Fruit fly (Drosophila melanogaster) S2 (cell line): Measurements from ENCODE around the gene Nnf1b.

ENCODE experiments used
- CG8478 ChIP-seq: fragments of >200 bp; optimal IDR thresholded peaks from 2 replicates; lab custom pipeline; 2018
- CTCF ChIP-seq, 2 experiments: fragments of >200 bp; optimal IDR thresholded peaks; 2 replicates each; lab custom pipeline; 2018

Nnf1b gene

DNA sequence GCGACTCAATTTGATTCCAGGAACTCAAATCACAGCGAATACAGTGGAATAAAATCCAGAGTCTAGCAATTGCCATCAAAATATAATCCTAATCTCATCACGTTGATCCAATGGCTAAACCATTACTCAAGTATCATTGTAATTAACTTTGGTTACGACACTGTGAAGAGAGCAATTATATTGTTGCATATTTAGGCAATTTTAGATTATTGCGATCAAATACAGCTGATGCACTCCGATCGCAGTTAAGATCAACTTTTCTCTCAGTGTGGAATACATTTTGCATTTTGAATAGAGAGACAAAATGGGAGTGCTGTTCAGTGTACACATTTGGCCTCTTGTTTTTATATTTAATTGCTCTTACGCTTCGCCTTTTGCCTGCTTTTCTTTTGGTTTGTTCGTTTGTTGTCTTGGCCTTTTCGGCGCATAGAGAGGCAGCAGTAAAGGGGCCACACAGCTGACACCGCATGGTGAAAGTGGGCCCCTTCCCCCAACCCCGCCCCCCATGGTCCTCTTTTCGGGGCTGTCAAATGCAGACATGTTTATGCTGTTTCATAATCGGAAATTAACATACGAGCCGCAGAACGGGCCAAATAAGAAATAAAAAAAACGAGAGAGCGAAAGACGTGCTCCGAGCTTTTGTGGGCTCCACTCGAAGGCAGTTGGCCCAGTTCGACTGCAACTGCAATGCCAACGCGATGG lies 35.9 kb downstream of the Nnf1b start:
- TF ChIP-seq CTCF (optimal IDR thresholded peaks at IDR 0.05; lab: Kevin White, UChicago) (no peak), CG8478 (lab: Kevin White, UChicago) (no peak)

DNA sequence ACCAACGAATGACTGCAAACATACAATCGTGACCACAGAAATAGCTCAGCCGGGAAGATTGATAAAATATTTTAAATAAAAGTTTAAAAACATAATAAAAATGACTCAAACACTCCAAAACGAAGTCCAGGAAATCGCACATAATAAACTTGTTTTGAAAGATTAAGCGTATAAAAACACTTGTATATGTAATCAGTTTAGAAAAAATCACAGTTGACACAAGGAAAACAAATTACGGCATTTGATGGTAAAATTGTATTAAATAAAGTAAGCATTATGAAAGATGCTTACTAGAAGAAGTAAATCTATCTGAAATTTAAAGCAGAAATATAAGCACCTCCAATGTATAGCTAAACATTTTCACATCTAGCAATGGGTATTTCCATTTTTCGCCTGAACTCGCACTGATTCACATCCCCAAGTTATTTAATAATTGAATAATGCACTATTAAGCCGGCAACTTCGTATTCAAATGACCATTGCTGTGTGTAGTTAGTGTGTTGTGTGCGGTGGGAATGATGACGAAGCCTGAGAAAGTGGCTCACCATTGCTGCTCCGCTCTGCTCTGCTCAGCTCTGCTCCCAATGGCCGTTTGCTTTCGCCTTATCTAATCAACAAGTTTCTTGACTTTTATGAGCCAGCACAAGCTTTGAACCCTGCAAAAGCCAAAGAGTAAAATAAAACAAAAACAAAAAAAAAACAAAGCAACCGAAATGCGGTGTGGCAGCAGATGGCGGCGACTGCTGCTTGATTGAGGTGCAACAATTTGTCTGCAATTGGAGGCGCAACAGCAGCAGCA lies 37.0 kb downstream of the Nnf1b start:
- TF ChIP-seq CTCF (optimal IDR thresholded peaks at IDR 0.05; lab: Kevin White, UChicago) (no peak), CG8478 (lab: Kevin White, UChicago) (no peak)

DNA sequence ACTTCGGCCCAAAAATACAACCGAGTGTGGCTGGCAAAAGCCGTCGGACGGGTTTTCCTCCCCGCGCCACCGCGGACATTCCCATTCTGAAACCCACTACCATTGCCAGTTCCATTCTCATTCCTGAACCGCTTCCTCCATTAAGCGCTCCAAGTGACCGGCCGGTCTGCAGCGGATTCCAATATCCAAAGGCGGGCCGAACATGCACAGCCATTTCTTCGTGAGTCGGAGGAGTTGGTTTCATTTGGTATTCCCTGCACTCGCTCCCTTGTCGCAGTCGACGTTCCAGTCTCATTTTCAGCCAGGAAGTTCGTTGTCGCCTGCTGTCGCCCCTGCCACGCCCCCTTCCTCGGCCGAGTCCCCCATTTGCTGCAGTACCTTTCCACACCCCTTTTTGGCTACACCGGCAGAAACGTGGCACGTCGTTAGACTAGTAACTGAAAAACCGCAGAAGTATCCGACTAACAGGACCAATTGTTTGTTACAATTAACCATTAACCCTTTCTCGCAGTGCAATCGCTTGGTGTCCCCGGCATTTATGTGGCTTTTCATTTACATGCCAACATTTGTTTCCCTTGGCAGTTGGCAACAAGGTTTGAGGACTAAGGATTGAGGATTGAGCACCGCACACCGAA lies 37.7 kb downstream of the Nnf1b start:
- TF ChIP-seq CG8478 (lab: Kevin White, UChicago) (no peak), CTCF (optimal IDR thresholded peaks at IDR 0.05; lab: Kevin White, UChicago) (no peak)

DNA sequence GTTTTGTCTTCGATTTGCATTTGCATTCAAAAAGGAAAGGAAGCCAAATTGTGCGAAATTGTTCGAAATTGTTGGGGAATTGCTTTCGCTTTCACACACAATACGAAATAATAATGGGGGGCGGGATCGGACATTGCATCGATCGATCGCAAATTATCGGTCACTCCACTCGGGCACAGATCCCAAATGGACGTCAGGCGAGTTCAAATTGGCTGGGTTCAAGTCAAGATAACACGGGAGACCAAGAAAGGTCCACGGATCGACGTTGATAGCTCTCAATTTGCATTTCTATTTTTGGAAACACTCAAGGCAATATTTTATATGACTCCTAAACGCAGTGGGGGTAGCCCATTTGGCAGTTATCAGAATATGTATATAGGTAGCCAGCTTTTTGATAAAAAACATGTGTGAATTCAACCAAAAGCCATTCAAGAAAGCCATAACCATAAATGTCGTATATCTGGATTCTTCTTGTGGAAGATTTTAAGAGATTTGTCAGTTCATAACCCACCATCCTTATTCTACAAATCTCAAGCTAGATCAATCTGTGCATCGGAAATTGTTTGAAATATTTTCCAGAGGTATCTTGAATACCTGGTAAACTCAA lies 38.9 kb downstream of the Nnf1b start:
- TF ChIP-seq CTCF (optimal IDR thresholded peaks at IDR 0.05; lab: Kevin White, UChicago) (no peak), CG8478 (lab: Kevin White, UChicago) (no peak)

DNA sequence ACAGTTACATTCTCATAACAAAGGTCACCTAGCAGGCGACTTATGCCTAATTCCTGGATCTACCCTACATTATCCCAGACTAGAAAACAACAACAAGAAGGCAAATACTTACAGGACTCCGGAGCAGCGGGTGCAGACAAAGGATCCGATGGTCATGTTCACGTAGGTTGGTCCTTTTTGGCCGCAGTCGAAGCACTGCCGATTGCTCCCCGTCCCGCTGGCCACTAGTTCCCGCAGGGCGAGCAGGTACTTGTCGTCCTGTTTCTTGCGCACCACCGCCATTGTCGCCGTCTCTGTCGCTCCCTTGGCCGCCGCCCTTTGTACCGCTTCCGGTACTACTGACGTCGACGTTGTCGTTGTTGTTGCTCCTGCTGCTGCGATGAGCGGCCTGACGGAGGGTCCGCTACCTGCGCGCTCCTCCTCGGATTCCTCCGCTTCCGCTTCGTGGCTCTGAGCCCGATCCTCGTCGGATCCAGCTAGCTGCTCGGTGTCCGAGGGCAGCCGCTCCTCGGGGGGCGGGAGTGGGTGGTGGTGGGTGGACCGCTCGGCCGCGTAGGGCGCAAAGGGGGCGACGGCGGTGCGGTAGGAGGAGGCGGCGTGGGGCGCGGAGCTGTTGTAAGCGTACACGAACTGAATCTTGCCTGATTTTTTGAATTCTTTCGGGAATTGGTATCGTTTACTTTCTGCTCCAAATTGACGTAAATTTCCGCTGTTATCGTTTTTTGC lies 39.6 kb downstream of the Nnf1b start:
- TF ChIP-seq CTCF (optimal IDR thresholded peaks at IDR 0.05; lab: Kevin White, UChicago) (no peak), CG8478 (lab: Kevin White, UChicago) (no peak)

DNA sequence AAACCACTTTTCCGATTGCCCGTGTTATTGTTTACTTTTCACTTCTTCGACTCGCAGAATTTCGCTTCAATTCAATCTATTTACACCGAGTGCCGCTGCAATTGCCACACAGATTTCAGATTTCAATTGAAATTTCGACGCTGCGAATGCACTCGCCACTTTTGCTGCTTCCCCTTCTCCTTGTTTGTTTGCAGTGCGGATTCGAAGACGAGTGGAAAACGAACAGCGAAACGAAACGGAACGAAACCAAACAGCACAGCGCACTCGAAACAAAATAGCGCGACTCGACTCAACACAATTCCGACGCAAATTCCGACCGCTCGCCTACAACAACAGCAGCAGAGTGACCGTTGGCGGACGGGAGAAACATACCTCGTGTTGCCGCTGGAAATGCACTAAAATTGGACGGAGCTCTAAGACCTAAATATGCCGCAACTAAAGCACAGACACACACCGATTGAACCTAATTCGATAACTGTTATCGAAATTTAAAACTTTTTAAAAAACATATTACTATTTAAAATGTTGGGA lies 40.4 kb downstream of the Nnf1b start, which contains the start of gene drongo:
TSS of gene drongo (minus strand) at position 345 of the 531 bp plus-strand sequence.
- TF ChIP-seq CTCF (optimal IDR thresholded peaks at IDR 0.05; lab: Kevin White, UChicago) (peak; percentile 41 to 49), CG8478 (lab: Kevin White, UChicago) (no peak)

DNA sequence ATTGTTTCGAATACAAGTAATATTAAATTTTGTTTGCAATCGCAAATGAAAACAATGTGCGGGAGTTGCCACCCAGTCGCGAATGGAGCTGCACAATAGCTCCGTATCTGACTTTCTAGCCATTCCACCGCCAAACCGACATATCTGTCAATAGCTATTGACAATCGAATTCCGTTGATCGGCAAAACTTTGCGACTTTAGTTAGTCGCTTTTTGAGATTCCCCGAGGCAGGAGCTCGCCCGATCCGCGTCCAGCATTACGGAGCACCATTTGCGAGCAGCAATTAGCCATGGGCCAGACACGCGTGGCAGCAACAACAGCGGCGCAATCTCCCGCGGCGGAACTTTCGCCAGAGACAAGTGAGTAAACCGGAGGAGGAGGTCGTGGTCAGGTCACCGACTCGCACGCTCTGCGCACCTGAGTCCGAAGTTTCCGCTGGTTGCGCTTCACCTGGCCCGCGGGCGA lies 42.3 kb downstream of the Nnf1b start, which contains the start of the genes CG4291 and kraken:
TSS of gene CG4291 (minus strand) at position 84 of the 465 bp plus-strand sequence.
TSS of gene kraken (plus strand) at position 122 of the 465 bp plus-strand sequence.
- TF ChIP-seq CTCF (optimal IDR thresholded peaks at IDR 0.05; lab: Kevin White, UChicago), result peak in 1 of 2 experiments; percentile 39
- no peak for TF ChIP-seq CG8478 (lab: Kevin White, UChicago)

DNA sequence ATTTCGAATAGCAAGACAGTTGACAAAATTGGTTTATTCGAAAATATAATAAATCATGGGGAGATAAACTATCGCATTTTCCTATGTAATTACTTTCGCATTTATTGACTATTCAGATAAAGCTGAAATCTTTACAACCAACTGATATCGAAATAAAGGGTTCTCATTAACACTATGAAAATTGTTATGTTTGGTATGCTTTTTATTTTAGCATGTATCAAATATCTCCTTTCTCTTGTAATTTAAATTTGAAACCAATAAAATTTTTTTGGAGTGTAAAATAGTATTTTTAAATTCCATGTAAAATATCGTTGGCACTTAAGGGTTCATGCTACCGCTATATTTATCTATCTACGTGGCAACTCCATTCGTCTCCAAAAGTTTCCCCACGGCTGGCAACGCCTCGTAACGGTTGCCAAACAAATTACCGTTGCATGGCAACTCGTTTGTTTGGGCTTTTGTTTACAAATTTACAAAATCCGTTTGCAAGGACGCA lies 44.7 kb downstream of the Nnf1b start, which contains the start of gene CG13949:
TSS of gene CG13949 (plus strand) at position 286 of the 496 bp plus-strand sequence.
- TF ChIP-seq CTCF (optimal IDR thresholded peaks at IDR 0.05; lab: Kevin White, UChicago) (peak; percentile 59 to 78), CG8478 (lab: Kevin White, UChicago) (no peak)

DNA sequence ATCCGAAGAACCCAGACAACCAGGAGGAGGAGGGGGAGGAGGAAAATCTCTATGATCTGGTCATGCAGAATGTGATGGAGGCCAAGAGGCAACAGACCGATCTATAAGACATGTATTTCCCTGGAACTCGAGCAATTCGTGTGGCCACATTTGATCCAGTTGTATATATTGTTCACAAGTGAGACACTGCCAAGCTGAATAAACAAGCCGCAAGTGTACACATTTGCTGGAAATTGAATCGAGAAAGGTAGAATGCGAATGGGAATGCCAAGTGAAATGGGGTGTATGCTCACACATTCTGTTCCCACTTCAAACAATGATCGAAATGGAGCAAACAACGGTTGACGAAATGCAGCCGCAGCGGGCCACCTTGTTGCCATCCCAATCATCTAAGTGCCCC lies 45.6 kb downstream of the Nnf1b start:
- TF ChIP-seq CTCF (optimal IDR thresholded peaks at IDR 0.05; lab: Kevin White, UChicago), result no peak
- TF ChIP-seq CG8478 (lab: Kevin White, UChicago), result no peak

DNA sequence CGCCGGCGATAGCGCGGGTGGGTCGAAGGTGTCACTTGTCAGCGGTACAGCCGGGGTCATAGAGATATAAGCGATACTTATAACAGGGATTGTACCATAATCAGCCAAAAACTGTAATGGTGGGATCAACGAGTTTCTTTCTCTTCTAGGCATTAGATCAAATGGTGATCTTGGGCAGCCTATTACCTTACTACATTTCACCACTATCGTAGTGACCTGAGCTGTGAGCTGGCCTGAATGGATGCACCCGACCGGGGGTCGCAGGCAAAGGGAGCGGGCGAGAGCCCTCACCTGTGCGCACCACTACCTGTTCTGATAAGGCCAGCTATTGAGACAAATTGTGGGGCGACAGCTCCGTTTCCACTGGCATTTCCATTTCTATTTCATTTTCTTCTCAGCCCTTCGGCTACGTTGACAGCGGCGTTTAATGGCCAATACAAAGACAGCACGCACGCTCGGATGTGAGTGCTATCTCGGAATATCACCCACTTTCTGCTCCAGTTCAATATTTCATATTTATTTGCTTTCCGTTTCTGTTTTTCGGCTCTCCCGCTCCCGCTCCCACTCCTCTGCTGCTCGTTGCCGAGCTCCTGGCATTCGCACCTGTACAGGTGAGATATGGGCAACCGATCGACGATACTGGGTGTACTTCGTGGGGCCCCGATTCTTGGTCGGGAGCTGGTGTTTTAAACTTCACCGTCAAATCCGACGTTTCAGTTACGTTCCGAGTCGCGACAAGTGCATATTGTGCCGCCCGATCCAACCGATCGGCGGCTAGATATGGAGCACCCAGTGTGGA lies 46.5 kb downstream of the Nnf1b start:
- TF ChIP-seq CG8478 (lab: Kevin White, UChicago), result no peak
- peak in 1 of 2 experiments; percentile 1 for TF ChIP-seq CTCF (optimal IDR thresholded peaks at IDR 0.05; lab: Kevin White, UChicago)

DNA sequence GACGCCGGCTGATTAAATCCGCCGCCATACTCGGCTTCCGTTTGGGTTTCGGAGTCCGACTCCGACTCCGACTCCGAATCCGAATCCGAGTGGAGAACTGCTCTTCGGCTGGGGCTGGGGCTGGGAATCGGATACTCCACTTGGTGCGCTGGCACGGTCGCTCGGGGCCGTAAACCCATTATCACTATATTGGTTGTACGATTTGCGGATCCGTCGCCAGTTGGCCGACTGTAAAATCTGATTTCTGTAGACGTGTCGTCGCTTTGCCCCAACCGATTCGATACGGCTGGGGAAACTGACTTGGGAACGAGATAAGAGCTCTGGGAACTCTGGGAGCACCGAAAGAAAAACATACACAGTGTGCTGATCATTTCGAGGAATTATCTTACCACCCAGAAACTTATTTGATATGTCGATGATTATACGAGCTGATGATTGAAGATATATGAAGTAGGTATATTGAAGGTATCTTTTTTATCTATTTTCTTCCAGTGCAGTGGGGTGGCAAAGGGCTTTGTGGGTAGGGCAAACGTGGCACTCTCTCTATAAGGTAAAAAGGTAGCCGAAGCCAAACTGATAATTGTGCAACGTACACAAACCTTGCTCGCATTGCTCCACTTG lies 47.6 kb downstream of the Nnf1b start:
- TF ChIP-seq CTCF (optimal IDR thresholded peaks at IDR 0.05; lab: Kevin White, UChicago), result no peak
- TF ChIP-seq CG8478 (lab: Kevin White, UChicago), result no peak

DNA sequence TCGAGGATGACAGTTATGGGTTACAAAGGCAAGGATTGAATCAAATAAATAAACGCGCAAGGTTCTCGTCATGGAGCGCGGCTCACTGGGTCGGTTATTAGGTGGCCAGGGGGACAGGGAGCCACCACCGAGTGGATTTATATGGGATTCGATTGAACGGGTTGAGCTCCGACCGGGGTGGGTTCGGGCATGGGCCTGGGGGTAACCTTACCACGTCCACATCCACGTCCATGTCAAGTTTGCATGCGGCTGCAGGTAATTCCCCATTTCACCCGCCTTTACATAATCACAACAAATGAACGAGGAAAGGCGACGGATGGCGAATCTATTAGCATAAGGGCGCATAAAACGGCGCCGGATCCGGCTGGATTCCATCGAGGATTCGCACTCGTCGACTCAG lies 49.5 kb downstream of the Nnf1b start, which contains the start of gene CG13950:
TSS of gene CG13950 (plus strand) at position 301 of the 400 bp plus-strand sequence.
- TF ChIP-seq CG8478 (lab: Kevin White, UChicago), result no peak
- no peak for TF ChIP-seq CTCF (optimal IDR thresholded peaks at IDR 0.05; lab: Kevin White, UChicago)
